Fruit fly (Drosophila melanogaster) whole organism, prepupa: ENCODE results near the gene hbt.

ENCODE experiments used
- CG16779 ChIP-seq: fragments of 200-800 bp; sonication (Bioruptor generic); optimal IDR thresholded peaks from 3 replicates; lab custom pipeline; 2017; ENCODE audit warnings: missing biosample characterization, mild to moderate bottlenecking, missing genetic modification characterization
- Eip75B ChIP-seq: fragments of 200-800 bp; sonication (Bioruptor generic); optimal IDR thresholded peaks from 3 replicates; lab custom pipeline; 2016; ENCODE audit warnings: missing biosample characterization, missing genetic modification characterization
- Gug ChIP-seq: fragments of 200-800 bp; sonication (Bioruptor generic); IDR thresholded peaks from 2 replicates; pipeline ENCODE4 v1.3.6; 2022; ENCODE audit warnings: missing biosample characterization, missing genetic modification characterization
- Sox15 ChIP-seq: fragments of 200-800 bp; sonication (Bioruptor generic); optimal IDR thresholded peaks from 3 replicates; lab custom pipeline; 2016; ENCODE audit warnings: missing biosample characterization, missing genetic modification characterization
- acj6 ChIP-seq: fragments of 200-800 bp; sonication (Bioruptor generic); optimal IDR thresholded peaks from 3 replicates; lab custom pipeline; 2016; ENCODE audit warnings: missing biosample characterization, missing genetic modification characterization
- cyc ChIP-seq: fragments of 200-800 bp; sonication (Bioruptor generic); optimal IDR thresholded peaks from 3 replicates; lab custom pipeline; 2016; ENCODE audit warnings: missing biosample characterization, missing genetic modification characterization

- TF ChIP-seq Sox15 (GFP tag; lab: Kevin White, UChicago) (no peak), Eip75B (no peak), cyc (GFP tag; lab: Kevin White, UChicago) (no peak), Gug (no peak), acj6 (GFP tag; lab: Kevin White, UChicago) (no peak), CG16779 (tag; lab: Kevin White, UChicago) (no peak)
These were observed at the start of gene hbt for dm6 chr2L:13331021-13331420.
